Worm (Caenorhabditis elegans) whole organism, L2 larva: Measurements from ENCODE around the gene dhs-18.

Source experiments
- F13H6.1 ChIP-seq: sonication (generic microtip); optimal IDR thresholded peaks from 2 replicates; lab custom pipeline; 2016; ENCODE audit warnings: missing genetic modification characterization, missing compliant biosample characterization
- Y55F3AM.14 ChIP-seq: fragments of 200-800 bp; sonication (Bioruptor generic); optimal IDR thresholded peaks from 2 replicates; lab custom pipeline; 2018; ENCODE audit warnings: mild to moderate bottlenecking, missing genetic modification characterization, missing compliant biosample characterization
- ZK546.5 ChIP-seq: sonication (generic microtip); optimal IDR thresholded peaks from 2 replicates; lab custom pipeline; 2017; ENCODE audit warnings: missing biosample characterization, missing genetic modification characterization
- aly-2 ChIP-seq: fragments of 150-350 bp; optimal IDR thresholded peaks from 2 replicates; lab custom pipeline; 2014; ENCODE audit warnings: missing biosample characterization, missing genetic modification characterization
- ama-1 ChIP-seq: fragments of 150-350 bp; optimal IDR thresholded peaks from 2 replicates; lab custom pipeline; 2018; ENCODE audit warnings: inconsistent platforms
- blmp-1 ChIP-seq: sonication (generic microtip); optimal IDR thresholded peaks from 2 replicates; lab custom pipeline; 2017; ENCODE audit warnings: missing genetic modification characterization, mild to moderate bottlenecking, missing compliant biosample characterization, antibody characterized with exemption, moderate library complexity; ENCODE audit not compliant: insufficient read depth
- ceh-16 ChIP-seq: fragments of 150-350 bp; optimal IDR thresholded peaks from 2 replicates; lab custom pipeline; 2014; ENCODE audit warnings: missing biosample characterization, missing genetic modification characterization
- ceh-82 ChIP-seq: fragments of 150-350 bp; optimal IDR thresholded peaks from 2 replicates; lab custom pipeline; 2014; ENCODE audit warnings: missing biosample characterization, missing genetic modification characterization
- crh-2 ChIP-seq: sonication (generic microtip); optimal IDR thresholded peaks from 2 replicates; lab custom pipeline; 2017; ENCODE audit warnings: missing biosample characterization, missing genetic modification characterization
- dmd-4 ChIP-seq: sonication (generic microtip); optimal IDR thresholded peaks from 2 replicates; lab custom pipeline; 2017; ENCODE audit warnings: missing biosample characterization, missing genetic modification characterization
- egl-27 ChIP-seq: sonication (generic microtip); optimal IDR thresholded peaks from 3 replicates; lab custom pipeline; 2017; ENCODE audit warnings: missing biosample characterization, missing genetic modification reagents, missing genetic modification characterization
- elt-3 ChIP-seq: sonication (generic microtip); optimal IDR thresholded peaks from 2 replicates; lab custom pipeline; 2017; ENCODE audit warnings: missing biosample characterization, missing genetic modification characterization
- fos-1 ChIP-seq: fragments of 150-350 bp; optimal IDR thresholded peaks from 2 replicates; lab custom pipeline; 2014; ENCODE audit warnings: missing biosample characterization, missing genetic modification characterization
- gmeb-1 ChIP-seq: fragments of 150-350 bp; optimal IDR thresholded peaks from 2 replicates; lab custom pipeline; 2014; ENCODE audit warnings: missing biosample characterization, missing genetic modification characterization
- lin-11 ChIP-seq: fragments of 150-350 bp; sonication (generic microtip); optimal IDR thresholded peaks from 2 replicates; lab custom pipeline; 2014; ENCODE audit warnings: missing biosample characterization, missing genetic modification characterization, inconsistent platforms, mixed read lengths
- lsy-2 ChIP-seq, 2 experiments: fragments of 150-350 bp in 1 of 2; sonication (generic microtip) in 1 of 2; optimal IDR thresholded peaks; 2 replicates each; lab custom pipeline; 2014 to 2017; ENCODE audit warnings: missing biosample characterization in 2 of 2, missing genetic modification characterization in 2 of 2
- mbf-1 ChIP-seq: sonication (generic microtip); optimal IDR thresholded peaks from 2 replicates; lab custom pipeline; 2017; ENCODE audit warnings: missing biosample characterization, missing genetic modification characterization
- nhr-10 ChIP-seq: sonication (generic microtip); optimal IDR thresholded peaks from 2 replicates; lab custom pipeline; 2017; ENCODE audit warnings: missing biosample characterization, missing genetic modification characterization
- nhr-11 ChIP-seq: fragments of 150-350 bp; optimal IDR thresholded peaks from 2 replicates; lab custom pipeline; 2014; ENCODE audit warnings: missing biosample characterization, missing genetic modification characterization
- nhr-129 ChIP-seq: fragments of 150-350 bp; optimal IDR thresholded peaks from 2 replicates; lab custom pipeline; 2014; ENCODE audit warnings: missing biosample characterization, missing genetic modification characterization
- nhr-237 ChIP-seq: fragments of 150-350 bp; optimal IDR thresholded peaks from 2 replicates; lab custom pipeline; 2014; ENCODE audit warnings: missing biosample characterization, missing genetic modification characterization
- nhr-6 ChIP-seq: fragments of 150-350 bp; optimal IDR thresholded peaks from 2 replicates; lab custom pipeline; 2014; ENCODE audit warnings: missing biosample characterization, missing genetic modification characterization
- sem-4 ChIP-seq: fragments of 150-350 bp; optimal IDR thresholded peaks from 2 replicates; lab custom pipeline; 2014; ENCODE audit warnings: missing biosample characterization, missing genetic modification reagents, missing genetic modification characterization
- skn-1 ChIP-seq: sonication (generic microtip); optimal IDR thresholded peaks from 2 replicates; lab custom pipeline; 2017; ENCODE audit warnings: missing biosample characterization, missing genetic modification characterization
- sma-3 ChIP-seq: sonication (generic microtip); optimal IDR thresholded peaks from 2 replicates; lab custom pipeline; 2016; ENCODE audit warnings: missing genetic modification reagents, missing genetic modification characterization, missing compliant biosample characterization
- sma-9 ChIP-seq, 2 experiments: fragments of 150-350 bp in 1 of 2; sonication (generic microtip) in 1 of 2; optimal IDR thresholded peaks; 2 replicates each; lab custom pipeline; 2014 to 2016; ENCODE audit warnings: missing genetic modification characterization in 2 of 2, mild to moderate bottlenecking in 1 of 2, missing biosample characterization in 1 of 2, missing compliant biosample characterization in 1 of 2, missing genetic modification reagents in 1 of 2, moderate library complexity in 1 of 2
- unc-39 ChIP-seq: fragments of 150-350 bp; optimal IDR thresholded peaks from 2 replicates; lab custom pipeline; 2014; ENCODE audit warnings: missing biosample characterization, missing genetic modification characterization
- unc-55 ChIP-seq: fragments of 150-350 bp; sonication (generic microtip); optimal IDR thresholded peaks from 3 replicates; lab custom pipeline; 2014; ENCODE audit warnings: missing biosample characterization, missing genetic modification reagents, missing genetic modification characterization
- unc-62 ChIP-seq: fragments of 150-350 bp; optimal IDR thresholded peaks from 2 replicates; lab custom pipeline; 2014; ENCODE audit warnings: missing biosample characterization, missing genetic modification reagents, missing genetic modification characterization
- zag-1 ChIP-seq: fragments of 150-350 bp; optimal IDR thresholded peaks from 2 replicates; lab custom pipeline; 2014; ENCODE audit warnings: missing biosample characterization, missing genetic modification characterization
- ztf-1 ChIP-seq: fragments of 200-800 bp; sonication (Bioruptor generic); conservative IDR thresholded peaks from 2 replicates; pipeline ENCODE4 v1.3.6; 2022; ENCODE audit warnings: missing genetic modification characterization, missing compliant biosample characterization
- ztf-11 ChIP-seq: sonication (generic microtip); optimal IDR thresholded peaks from 2 replicates; lab custom pipeline; 2017; ENCODE audit warnings: missing biosample characterization, missing genetic modification characterization
- ztf-4 ChIP-seq: fragments of 150-350 bp; optimal IDR thresholded peaks from 2 replicates; lab custom pipeline; 2014; ENCODE audit warnings: missing biosample characterization, missing genetic modification characterization

dhs-18 gene

DNA sequence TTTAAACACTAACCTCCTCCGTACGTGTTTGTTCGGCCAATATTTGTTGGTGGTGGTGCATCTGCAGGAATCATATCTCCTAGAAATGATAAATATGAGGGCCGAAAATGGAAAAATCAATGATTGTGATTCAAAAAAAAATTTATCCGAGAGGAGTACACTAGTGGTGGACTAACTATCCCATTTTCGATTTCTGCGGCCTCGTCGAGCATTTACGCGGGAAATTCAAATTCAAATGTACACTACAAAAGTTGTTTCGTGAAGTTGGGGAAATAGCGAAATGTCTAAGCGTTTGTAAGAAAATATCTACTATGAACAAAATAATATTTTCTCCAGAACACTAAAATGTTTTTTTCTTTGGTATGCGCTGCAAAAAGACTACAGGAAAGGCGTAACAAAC lies 17.3 kb downstream of the dhs-18 start (continued):
- TF ChIP-seq nhr-237, result no peak
- no peak for TF ChIP-seq zag-1
- no peak for TF ChIP-seq elt-3 (tag; lab: Kevin White, UChicago)
- TF ChIP-seq ceh-16 (tag; lab: Kevin White, UChicago), result no peak
- TF ChIP-seq ztf-4, result no peak
- peak in 1 of 2 experiments; percentile 70 for TF ChIP-seq lsy-2 (tag; optimal IDR thresholded peaks at IDR 0.05; lab: Kevin White, UChicago)
- peak; percentile 75 for TF ChIP-seq sma-3
- peak; percentile 24 for TF ChIP-seq fos-1 (tag; lab: Kevin White, UChicago)
- no peak for TF ChIP-seq unc-39 (tag; lab: Kevin White, UChicago)
- TF ChIP-seq nhr-6 (tag; lab: Kevin White, UChicago), result peak; percentile 17
- TF ChIP-seq skn-1 (tag; lab: Kevin White, UChicago), result no peak
- TF ChIP-seq sem-4 (tag; lab: Kevin White, UChicago), result no peak
- no peak for TF ChIP-seq ceh-82 (tag; lab: Kevin White, UChicago)
- TF ChIP-seq unc-62 (GFP tag; lab: Kevin White, UChicago), result no peak
- no peak for TF ChIP-seq ama-1
- no peak for TF ChIP-seq mbf-1 (tag; lab: Kevin White, UChicago)
- TF ChIP-seq crh-2, result peak; percentile 70
- TF ChIP-seq lin-11, result no peak
- peak; percentile 16 for TF ChIP-seq nhr-10

DNA sequence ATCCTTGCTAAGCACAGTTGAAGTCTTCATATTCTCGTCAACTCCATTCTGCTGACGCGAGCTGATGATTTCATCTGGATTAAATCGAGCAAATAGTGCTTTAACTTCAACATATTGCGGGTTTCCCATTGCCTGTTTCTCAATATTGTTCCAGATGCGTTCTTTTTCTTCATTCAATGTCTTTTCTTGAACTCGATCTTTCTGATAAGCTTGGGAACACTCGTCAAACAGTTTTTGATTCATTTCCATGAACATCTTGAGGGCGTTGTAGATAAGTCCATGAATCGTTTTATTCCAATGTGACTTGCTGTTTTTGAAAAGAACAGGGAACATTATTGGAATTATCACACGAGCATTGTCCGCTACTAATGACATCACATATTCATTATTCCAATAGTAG lies 18.9 kb downstream of the dhs-18 start:
- TF ChIP-seq ama-1, result no peak

DNA sequence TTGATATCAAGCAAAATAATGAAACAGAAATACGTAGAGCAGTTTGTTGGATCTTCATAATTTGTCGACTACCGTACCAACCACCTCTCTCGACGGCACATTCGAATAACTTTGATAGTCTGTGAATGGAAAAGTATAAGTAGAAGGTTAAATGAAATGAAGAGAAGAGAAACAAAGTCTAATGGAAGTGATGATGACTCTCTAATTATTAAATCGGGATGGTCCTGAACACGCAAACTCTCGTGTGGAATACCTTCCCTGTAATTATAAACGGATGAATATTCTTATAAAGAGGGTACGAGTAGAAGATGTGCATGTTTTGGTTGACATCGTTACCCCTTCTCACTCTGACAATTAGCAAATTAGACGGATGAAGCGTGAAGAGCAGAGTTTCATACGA lies 23.8 kb downstream of the dhs-18 start, which contains the start of the genes C13G3.12 and hot-6:
Gene C13G3.12 (minus strand): TSS at position 101 of the 400 bp plus-strand sequence.
Gene hot-6 (minus strand): TSS at position 121 of the 400 bp plus-strand sequence.
- TF ChIP-seq ztf-1 (GFP tag; lab: Robert Waterston, UW) (no peak), unc-55 (GFP tag; lab: Kevin White, UChicago) (no peak), skn-1 (tag; lab: Kevin White, UChicago) (no peak), gmeb-1 (no peak), blmp-1 (tag; lab: Kevin White, UChicago) (no peak), nhr-11 (tag; lab: Kevin White, UChicago) (no peak), ZK546.5 (no peak), elt-3 (tag; lab: Kevin White, UChicago) (no peak), lin-11 (no peak), nhr-129 (no peak), ztf-11 (tag; lab: Kevin White, UChicago) (no peak), ztf-4 (no peak), ceh-82 (tag; lab: Kevin White, UChicago) (no peak), nhr-237 (no peak), Y55F3AM.14 (GFP tag; lab: Kevin White, UChicago) (no peak), lsy-2 (tag; optimal IDR thresholded peaks at IDR 0.05; lab: Kevin White, UChicago) (no peak), dmd-4 (tag; lab: Kevin White, UChicago) (no peak), egl-27 (tag; lab: Kevin White, UChicago) (no peak)

DNA sequence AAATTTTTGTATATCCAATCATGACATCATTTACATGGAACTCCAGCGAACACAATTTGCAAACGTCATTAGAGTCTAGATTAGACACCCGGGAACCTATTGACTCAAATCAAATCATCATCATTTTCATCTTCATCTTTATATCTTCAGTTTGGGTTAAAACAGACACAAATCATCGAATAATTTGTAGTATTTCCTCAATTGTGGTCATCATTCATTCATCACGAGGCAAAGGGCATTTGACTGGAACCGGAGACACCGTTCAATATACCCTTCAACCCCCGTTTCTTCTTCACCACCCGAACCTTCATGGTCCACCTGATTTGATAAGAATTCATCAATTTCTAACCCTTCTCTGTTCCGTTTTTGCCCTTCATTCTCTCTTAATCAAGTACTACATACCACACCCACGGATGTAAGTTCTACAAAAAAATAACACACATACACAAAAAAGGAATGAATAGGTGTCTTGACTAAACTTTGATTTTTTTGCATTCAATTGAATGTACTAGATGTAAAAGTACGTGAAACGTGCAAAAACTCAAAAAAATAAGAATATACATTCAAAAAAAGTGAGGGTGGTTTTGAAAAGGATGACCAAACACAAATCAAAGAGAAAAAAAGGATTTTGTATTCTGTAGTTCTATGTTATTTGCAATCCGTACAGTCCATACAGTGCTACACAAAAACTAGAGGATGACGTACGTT lies 29.6 kb downstream of the dhs-18 start:
- TF ChIP-seq skn-1 (tag; lab: Kevin White, UChicago) (no peak), unc-39 (tag; lab: Kevin White, UChicago) (no peak), sma-9 (GFP tag; optimal IDR thresholded peaks at IDR 0.05; lab: Kevin White, UChicago) (peak; percentile 69), sma-9 (tag; optimal IDR thresholded peaks at IDR 0.05; lab: Kevin White, UChicago) (no peak), sma-3 (peak; percentile 57)

DNA sequence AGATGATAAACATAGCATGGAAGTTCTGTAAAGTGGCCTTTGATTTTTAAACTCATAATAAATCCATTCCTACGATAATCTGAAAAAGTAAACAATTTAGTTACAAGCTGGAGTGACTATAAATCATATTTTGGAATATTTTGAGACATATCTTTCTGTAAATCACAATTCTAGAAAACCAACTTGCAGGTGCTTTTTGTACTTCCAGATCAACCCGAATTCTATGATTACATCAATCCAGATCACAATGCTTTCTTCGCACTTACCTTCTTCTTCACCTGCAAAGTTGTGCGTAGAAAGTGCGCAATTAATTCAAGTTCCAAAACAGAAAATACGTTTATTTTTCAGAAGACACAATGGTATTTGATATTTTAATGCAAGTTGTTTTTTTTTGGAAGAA lies 31.9 kb downstream of the dhs-18 start:
- TF ChIP-seq mbf-1 (tag; lab: Kevin White, UChicago) (no peak), dmd-4 (tag; lab: Kevin White, UChicago) (no peak), nhr-11 (tag; lab: Kevin White, UChicago) (no peak), aly-2 (tag; lab: Kevin White, UChicago) (no peak), sma-9 (GFP tag; optimal IDR thresholded peaks at IDR 0.05; lab: Kevin White, UChicago) (no peak), sma-9 (tag; optimal IDR thresholded peaks at IDR 0.05; lab: Kevin White, UChicago) (no peak), F13H6.1 (tag; lab: Kevin White, UChicago) (no peak), sem-4 (tag; lab: Kevin White, UChicago) (no peak)
